Worm (Caenorhabditis elegans) whole organism, L4 larva: ENCODE measurements around the gene Y73B6BL.23.

ENCODE experiments used
- D1046.2 ChIP-seq: fragments of 200-800 bp; sonication (Bioruptor generic); IDR thresholded peaks from 2 replicates; pipeline ENCODE4 v1.3.6; 2022; ENCODE audit warnings: missing genetic modification characterization, missing compliant biosample characterization
- F37D6.2 ChIP-seq: sonication (generic microtip); optimal IDR thresholded peaks from 2 replicates; lab custom pipeline; 2016; ENCODE audit warnings: mild to moderate bottlenecking, missing genetic modification characterization, missing compliant biosample characterization
- R02D3.7 ChIP-seq: fragments of 150-350 bp; sonication (generic microtip); optimal IDR thresholded peaks from 3 replicates; lab custom pipeline; 2014; ENCODE audit warnings: missing biosample characterization, missing genetic modification characterization
- Y105C5A.15 ChIP-seq: fragments of 200-800 bp; sonication (Bioruptor generic); IDR thresholded peaks from 2 replicates; pipeline ENCODE4 v1.3.6; 2022; ENCODE audit warnings: missing genetic modification characterization, missing compliant biosample characterization
- Y48G9A.11 ChIP-seq: fragments of 200-800 bp; sonication (Bioruptor generic); IDR thresholded peaks from 2 replicates; pipeline ENCODE4 v1.3.6; 2022; ENCODE audit warnings: missing genetic modification reagents, missing genetic modification characterization, missing compliant biosample characterization
- ZK337.2 ChIP-seq: fragments of 200-800 bp; sonication (Bioruptor generic); IDR thresholded peaks from 2 replicates; pipeline ENCODE4 v1.3.6; 2022; ENCODE audit warnings: missing genetic modification reagents, missing genetic modification characterization, missing compliant biosample characterization
- aha-1 ChIP-seq: fragments of 150-350 bp; peaks from one replicate; lab custom pipeline; 2014; ENCODE audit warnings: missing biosample characterization, missing genetic modification characterization
- arid-1 ChIP-seq: fragments of 200-800 bp; sonication (Bioruptor generic); conservative IDR thresholded peaks from 2 replicates; pipeline ENCODE4 v1.3.6; 2022; ENCODE audit warnings: missing genetic modification reagents, missing genetic modification characterization, missing compliant biosample characterization
- ceh-32 ChIP-seq: sonication (generic microtip); optimal IDR thresholded peaks from 2 replicates; lab custom pipeline; 2016; ENCODE audit warnings: mild to moderate bottlenecking, missing genetic modification characterization, missing compliant biosample characterization; ENCODE audit not compliant: poor library complexity
- ces-1 ChIP-seq: fragments of 150-350 bp; sonication (generic microtip); optimal IDR thresholded peaks from 4 replicates; lab custom pipeline; 2014; ENCODE audit warnings: missing biosample characterization, missing genetic modification reagents, missing genetic modification characterization
- cey-2 ChIP-seq: sonication (generic microtip); optimal IDR thresholded peaks from 3 replicates; lab custom pipeline; 2017; ENCODE audit warnings: missing genetic modification characterization, mild to moderate bottlenecking, missing compliant biosample characterization, antibody characterized with exemption, borderline replicate concordance; ENCODE audit not compliant: insufficient read depth
- daf-12 ChIP-seq: fragments of 150-350 bp; optimal IDR thresholded peaks from 2 replicates; lab custom pipeline; 2014; ENCODE audit warnings: missing biosample characterization, missing genetic modification reagents, missing genetic modification characterization
- dmd-6 ChIP-seq: fragments of 200-800 bp; sonication (Bioruptor generic); IDR thresholded peaks from 2 replicates; pipeline ENCODE4 v1.3.6; 2022; ENCODE audit warnings: missing genetic modification reagents, missing genetic modification characterization, missing compliant biosample characterization
- dmd-9 ChIP-seq: fragments of 200-800 bp; sonication (Bioruptor generic); IDR thresholded peaks from 2 replicates; pipeline ENCODE4 v1.3.6; 2022; ENCODE audit warnings: missing genetic modification reagents, missing genetic modification characterization, missing compliant biosample characterization
- dpl-1 ChIP-seq: fragments of 150-350 bp; optimal IDR thresholded peaks from 2 replicates; lab custom pipeline; 2014; ENCODE audit warnings: missing biosample characterization, missing genetic modification reagents, missing genetic modification characterization
- dve-1 ChIP-seq: sonication (generic microtip); optimal IDR thresholded peaks from 2 replicates; lab custom pipeline; 2017; ENCODE audit warnings: antibody characterized with exemption, mild to moderate bottlenecking, missing genetic modification characterization, missing compliant biosample characterization; ENCODE audit not compliant: insufficient read depth
- fkh-10 ChIP-seq: fragments of 150-350 bp; optimal IDR thresholded peaks from 2 replicates; lab custom pipeline; 2014; ENCODE audit warnings: missing biosample characterization, missing genetic modification reagents, missing genetic modification characterization
- fos-1 ChIP-seq: fragments of 150-350 bp; optimal IDR thresholded peaks from 2 replicates; lab custom pipeline; 2014; ENCODE audit warnings: missing biosample characterization, missing genetic modification characterization
- hif-1 ChIP-seq, 2 experiments: sonication (generic microtip); optimal IDR thresholded peaks; 2 replicates each; lab custom pipeline; 2016 to 2017; ENCODE audit warnings: missing compliant biosample characterization in 2 of 2, missing genetic modification characterization in 2 of 2, missing genetic modification reagents in 2 of 2, missing genotype in 2 of 2, mild to moderate bottlenecking in 1 of 2
- hlh-30 ChIP-seq: sonication (generic microtip); optimal IDR thresholded peaks from 2 replicates; lab custom pipeline; 2017; ENCODE audit warnings: antibody characterized with exemption, mild to moderate bottlenecking, missing genetic modification characterization, missing compliant biosample characterization; ENCODE audit not compliant: insufficient read depth
- hmg-1.1 ChIP-seq: fragments of 200-800 bp; sonication (Bioruptor generic); IDR thresholded peaks from 2 replicates; pipeline ENCODE4 v1.3.6; 2022; ENCODE audit warnings: missing genetic modification reagents, missing genetic modification characterization, missing compliant biosample characterization
- lim-7 ChIP-seq: fragments of 200-800 bp; sonication (Bioruptor generic); IDR thresholded peaks from 2 replicates; pipeline ENCODE4 v1.3.6; 2022; ENCODE audit warnings: missing genetic modification characterization, missing compliant biosample characterization
- lin-15B ChIP-seq: fragments of 150-350 bp; sonication (generic microtip); optimal IDR thresholded peaks from 3 replicates; lab custom pipeline; 2014; ENCODE audit warnings: missing biosample characterization, missing genetic modification characterization
- lin-38 ChIP-seq: fragments of 200-800 bp; sonication (Bioruptor generic); IDR thresholded peaks from 2 replicates; pipeline ENCODE4 v1.3.6; 2022; ENCODE audit warnings: missing genetic modification reagents, missing genetic modification characterization, missing compliant biosample characterization
- lin-39 ChIP-seq: fragments of 150-350 bp; optimal IDR thresholded peaks from 2 replicates; lab custom pipeline; 2014; ENCODE audit warnings: missing biosample characterization, missing genetic modification reagents, missing genetic modification characterization
- lir-3 ChIP-seq: sonication (generic microtip); optimal IDR thresholded peaks from 2 replicates; lab custom pipeline; 2016; ENCODE audit warnings: mild to moderate bottlenecking, missing genetic modification characterization, missing compliant biosample characterization
- lsy-2 ChIP-seq, 2 experiments: fragments of 150-350 bp in 1 of 2; sonication (generic microtip) in 1 of 2; optimal IDR thresholded peaks; 2 replicates each; lab custom pipeline; 2014 to 2017; ENCODE audit warnings: missing biosample characterization in 2 of 2, missing genetic modification characterization in 2 of 2
- mdt-29 ChIP-seq: fragments of 200-800 bp; sonication (Bioruptor generic); IDR thresholded peaks from 2 replicates; pipeline ENCODE4 v1.3.6; 2022; ENCODE audit warnings: missing genetic modification reagents, missing genetic modification characterization, missing compliant biosample characterization
- mes-2 ChIP-seq: sonication (generic microtip); optimal IDR thresholded peaks from 2 replicates; lab custom pipeline; 2016; ENCODE audit warnings: missing genotype, mild to moderate bottlenecking, missing genetic modification characterization, missing compliant biosample characterization; ENCODE audit not compliant: poor library complexity, severe bottlenecking
- nhr-10 ChIP-seq: fragments of 150-350 bp; optimal IDR thresholded peaks from 2 replicates; lab custom pipeline; 2014; ENCODE audit warnings: missing biosample characterization, missing genetic modification characterization
- nhr-48 ChIP-seq: sonication (generic microtip); optimal IDR thresholded peaks from 2 replicates; lab custom pipeline; 2016; ENCODE audit warnings: mild to moderate bottlenecking, missing genetic modification characterization, missing compliant biosample characterization
- nhr-6 ChIP-seq: fragments of 150-350 bp; optimal IDR thresholded peaks from 2 replicates; lab custom pipeline; 2014; ENCODE audit warnings: missing biosample characterization, missing genetic modification characterization
- nhr-77 ChIP-seq: fragments of 150-350 bp; optimal IDR thresholded peaks from 2 replicates; lab custom pipeline; 2014; ENCODE audit warnings: missing biosample characterization, missing genetic modification characterization
- php-3 ChIP-seq: fragments of 200-800 bp; sonication (Bioruptor generic); IDR thresholded peaks from 2 replicates; pipeline ENCODE4 v1.3.6; 2022; ENCODE audit warnings: missing genetic modification reagents, missing genetic modification characterization, missing compliant biosample characterization
- pqm-1 ChIP-seq: sonication (generic microtip); optimal IDR thresholded peaks from 2 replicates; lab custom pipeline; 2017; ENCODE audit warnings: missing biosample characterization, missing genetic modification characterization
- set-16 ChIP-seq: fragments of 200-800 bp; sonication (Bioruptor generic); IDR thresholded peaks from 2 replicates; pipeline ENCODE4 v1.3.6; 2022; ENCODE audit warnings: missing genetic modification reagents, missing genetic modification characterization, missing compliant biosample characterization
- snpc-1.2 ChIP-seq: fragments of 200-800 bp; sonication (Bioruptor generic); IDR thresholded peaks from 2 replicates; pipeline ENCODE4 v1.3.6; 2022; ENCODE audit warnings: missing genetic modification reagents, missing genetic modification characterization, missing compliant biosample characterization
- spr-3 ChIP-seq: fragments of 200-800 bp; sonication (Bioruptor generic); optimal IDR thresholded peaks from 2 replicates; lab custom pipeline; 2018; ENCODE audit warnings: mild to moderate bottlenecking, missing genetic modification characterization, missing compliant biosample characterization
- tag-97 ChIP-seq: fragments of 200-800 bp; sonication (Bioruptor generic); IDR thresholded peaks from 2 replicates; pipeline ENCODE4 v1.3.6; 2022; ENCODE audit warnings: missing genetic modification characterization, missing compliant biosample characterization
- tra-1 ChIP-seq: fragments of 200-800 bp; sonication (Bioruptor generic); IDR thresholded peaks from 2 replicates; pipeline ENCODE4 v1.3.6; 2022; ENCODE audit warnings: missing genetic modification reagents, missing genetic modification characterization, missing compliant biosample characterization
- unc-39 ChIP-seq: sonication (generic microtip); optimal IDR thresholded peaks from 2 replicates; lab custom pipeline; 2017; ENCODE audit warnings: missing biosample characterization, missing genetic modification characterization
- unc-62 ChIP-seq, 3 experiments: fragments of 150-350 bp in 1 of 3; sonication (generic microtip); optimal IDR thresholded peaks in 2 of 3; peaks in 1 of 3; 1 replicate in 1 of 3; 2 replicates in 2 of 3; lab custom pipeline; 2014 to 2017; ENCODE audit warnings: missing biosample characterization in 3 of 3, missing genetic modification characterization in 3 of 3, missing genetic modification reagents in 3 of 3, missing genotype in 1 of 3
- vab-7 ChIP-seq: fragments of 200-800 bp; sonication (Bioruptor generic); IDR thresholded peaks from 2 replicates; pipeline ENCODE4 v1.3.6; 2022; ENCODE audit warnings: missing genetic modification reagents, missing genetic modification characterization, missing compliant biosample characterization
- zfp-3 ChIP-seq: fragments of 200-800 bp; sonication (Bioruptor generic); conservative IDR thresholded peaks from 2 replicates; pipeline ENCODE4 v1.3.6; 2022; ENCODE audit warnings: missing genetic modification reagents, missing genetic modification characterization, missing compliant biosample characterization
- zip-11 ChIP-seq: fragments of 200-800 bp; sonication (Bioruptor generic); IDR thresholded peaks from 2 replicates; pipeline ENCODE4 v1.3.6; 2022; ENCODE audit warnings: missing genetic modification characterization, missing compliant biosample characterization

Gene Y73B6BL.23

DNA sequence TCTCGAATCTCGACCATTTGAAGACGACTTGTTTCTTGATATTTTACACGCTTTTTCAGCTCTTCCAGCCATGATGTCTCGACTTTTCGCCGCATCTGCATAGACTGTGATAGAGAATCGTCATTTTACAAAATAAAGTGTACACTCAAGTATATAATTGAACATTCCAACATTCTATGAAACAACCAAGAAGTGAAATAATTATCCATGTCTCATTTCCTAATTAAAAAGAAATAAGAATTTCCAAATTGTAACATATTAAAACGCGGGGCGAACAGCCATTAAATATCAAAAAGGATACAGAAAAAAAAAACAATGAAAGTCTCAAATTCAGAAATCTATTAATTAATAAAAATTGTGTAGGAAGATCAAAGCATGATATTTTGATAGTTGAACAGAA lies 45.9 kb downstream of the Y73B6BL.23 start, which contains the start of gene smg-3:
TSS of gene smg-3 (minus strand) at position 101 of the 400 bp plus-strand sequence.
- TF ChIP-seq fos-1 (tag; lab: Kevin White, UChicago) (no peak), lim-7 (GFP tag; lab: Robert Waterston, UW) (no peak), lin-15B (no peak), daf-12 (tag; lab: Kevin White, UChicago) (no peak), mdt-29 (GFP tag; lab: Robert Waterston, UW) (no peak), set-16 (GFP tag; lab: Robert Waterston, UW) (no peak), hmg-1.1 (GFP tag; lab: Robert Waterston, UW) (no peak), nhr-48 (no peak), php-3 (no peak), dve-1 (tag; lab: Kevin White, UChicago) (no peak), R02D3.7 (tag; lab: Kevin White, UChicago) (no peak), F37D6.2 (tag; lab: Kevin White, UChicago) (no peak), unc-62 (GFP tag; optimal IDR thresholded peaks at IDR 0.05 in 1 of 2; lab: Kevin White, UChicago) (no peak), unc-62 (tag; optimal IDR thresholded peaks at IDR 0.05; lab: Kevin White, UChicago) (no peak), nhr-6 (no peak), spr-3 (GFP tag; lab: Kevin White, UChicago) (no peak), zip-11 (GFP tag; lab: Robert Waterston, UW) (no peak), Y48G9A.11 (GFP tag; lab: Robert Waterston, UW) (no peak), zfp-3 (no peak), nhr-10 (tag; lab: Kevin White, UChicago) (no peak), dmd-9 (GFP tag; lab: Robert Waterston, UW) (no peak)

DNA sequence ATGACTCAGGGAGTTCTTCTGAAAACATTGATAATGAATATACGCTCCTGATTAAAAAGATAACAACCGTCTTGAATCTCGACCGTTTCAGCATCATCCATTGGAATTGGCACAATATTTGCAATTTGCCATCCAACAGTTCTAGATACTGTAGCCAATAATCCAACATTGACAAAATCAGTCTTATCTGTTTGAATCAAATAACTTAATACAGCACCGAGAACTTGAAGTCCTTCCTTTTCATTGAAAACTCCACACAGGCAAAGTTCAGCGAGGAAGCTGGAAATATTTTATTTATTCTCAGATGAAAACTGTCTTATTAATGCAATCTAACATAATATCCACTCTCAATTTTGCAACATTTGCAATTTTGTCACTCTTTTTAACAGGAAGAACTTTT lies 46.6 kb downstream of the Y73B6BL.23 start:
- TF ChIP-seq tag-97 (GFP tag; lab: Robert Waterston, UW) (no peak), unc-62 (GFP tag; optimal IDR thresholded peaks at IDR 0.05 in 1 of 2; lab: Kevin White, UChicago) (no peak), unc-62 (tag; optimal IDR thresholded peaks at IDR 0.05; lab: Kevin White, UChicago) (no peak), zip-11 (GFP tag; lab: Robert Waterston, UW) (no peak), aha-1 (tag; lab: Kevin White, UChicago) (peak; percentile 90), nhr-6 (no peak), dmd-9 (GFP tag; lab: Robert Waterston, UW) (no peak), cey-2 (tag; lab: Kevin White, UChicago) (no peak)

DNA sequence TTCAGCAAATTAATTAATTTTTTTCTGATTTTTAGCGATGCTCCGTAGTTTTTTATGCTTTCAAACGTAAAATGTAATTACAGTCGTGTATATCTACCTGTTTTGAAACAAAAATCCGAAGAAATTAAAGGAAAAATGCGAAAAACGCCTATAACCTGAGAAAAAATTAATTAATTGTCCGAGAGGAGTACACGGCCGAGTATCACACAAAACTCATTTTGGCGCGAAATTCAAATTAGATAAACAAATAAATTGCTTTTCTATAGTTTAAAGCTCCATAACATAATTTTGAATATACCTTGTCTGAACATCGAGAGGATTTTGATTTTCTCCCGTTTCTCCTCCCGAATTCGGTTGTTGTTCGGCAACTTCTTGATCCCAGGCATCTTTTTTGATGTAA lies 49.4 kb downstream of the Y73B6BL.23 start:
- TF ChIP-seq tra-1, result no peak
- TF ChIP-seq nhr-6, result no peak
- TF ChIP-seq dmd-9 (GFP tag; lab: Robert Waterston, UW), result no peak
- TF ChIP-seq ceh-32 (tag; lab: Kevin White, UChicago), result no peak
- no peak for TF ChIP-seq arid-1 (GFP tag; lab: Robert Waterston, UW)
- TF ChIP-seq lin-39 (tag; lab: Kevin White, UChicago), result no peak
- TF ChIP-seq ZK337.2 (GFP tag; lab: Robert Waterston, UW), result no peak
- TF ChIP-seq Y105C5A.15 (GFP tag; lab: Robert Waterston, UW), result no peak
- TF ChIP-seq vab-7 (GFP tag; lab: Robert Waterston, UW), result no peak
- no peak for TF ChIP-seq lir-3 (tag; lab: Kevin White, UChicago)
- TF ChIP-seq dmd-6 (GFP tag; lab: Robert Waterston, UW), result 0 out of 2 replicates have a peak, but pooled peaks have one; percentile 12
- TF ChIP-seq lim-7 (GFP tag; lab: Robert Waterston, UW), result no peak
- no peak for TF ChIP-seq F37D6.2 (tag; lab: Kevin White, UChicago)
- TF ChIP-seq fkh-10 (GFP tag; lab: Kevin White, UChicago), result no peak
- no peak for TF ChIP-seq spr-3 (GFP tag; lab: Kevin White, UChicago)
- no peak for TF ChIP-seq nhr-77 (tag; lab: Kevin White, UChicago)
- TF ChIP-seq unc-39 (tag; lab: Kevin White, UChicago), result no peak
- 0 out of 2 replicates have a peak, but pooled peaks have one; percentile 38 for TF ChIP-seq snpc-1.2
- no peak for TF ChIP-seq hlh-30 (tag; lab: Kevin White, UChicago)
- peak; percentile 83 for TF ChIP-seq mes-2 (tag; lab: Kevin White, UChicago)
- no peak for TF ChIP-seq ces-1 (GFP tag; lab: Kevin White, UChicago)
- peak; percentile 46 for TF ChIP-seq lin-38 (GFP tag; lab: Robert Waterston, UW)
- TF ChIP-seq lsy-2 (tag; optimal IDR thresholded peaks at IDR 0.05; lab: Kevin White, UChicago), result peak in 1 of 2 experiments; percentile 52
- peak; percentile 91 for TF ChIP-seq dpl-1 (GFP tag; lab: Kevin White, UChicago)
- TF ChIP-seq hif-1 (tag; optimal IDR thresholded peaks at IDR 0.05; lab: Kevin White, UChicago), result peak in 1 of 2 experiments; percentile 10
- TF ChIP-seq pqm-1 (tag; lab: Kevin White, UChicago), result no peak
- TF ChIP-seq D1046.2 (GFP tag; lab: Robert Waterston, UW), result no peak
- no peak for TF ChIP-seq Y48G9A.11 (GFP tag; lab: Robert Waterston, UW)
